Fruit fly (Drosophila melanogaster): ENCODE results near the gene CG11975.

The CG11975 gene

dm6 chr3R:9019689-9020138 lies 26.7 kb downstream of the CG11975 start, which contains the start of gene tgo:
Gene tgo (minus strand): TSS chr3R:9020022.
- TF ChIP-seq Hr38 (GFP tag; optimal IDR thresholded peaks at IDR 0.05) = no peak
- peak; percentile 87 for TF ChIP-seq fkh (GFP tag; optimal IDR thresholded peaks at IDR 0.05)
- no peak for TF ChIP-seq fd59A (GFP tag; optimal IDR thresholded peaks at IDR 0.05)
- no peak for TF ChIP-seq Sox14 (GFP tag; optimal IDR thresholded peaks at IDR 0.05)
- no peak for TF ChIP-seq topi (GFP tag; optimal IDR thresholded peaks at IDR 0.05)
- no peak for TF ChIP-seq spab (GFP tag; optimal IDR thresholded peaks at IDR 0.05)
- peak; percentile 9 for TF ChIP-seq CG3032 (tag; optimal IDR thresholded peaks at IDR 0.05)
- TF ChIP-seq CG9139 (GFP tag; optimal IDR thresholded peaks at IDR 0.05) = no peak
- peak; percentile 40 for TF ChIP-seq CG6854 (GFP tag; optimal IDR thresholded peaks at IDR 0.05)
- no peak for TF ChIP-seq Gug (GFP tag; IDR thresholded peaks at IDR 0.05)

dm6 chr3R:9023934-9024333 lies 30.9 kb downstream of the CG11975 start:
- TF ChIP-seq Ets21C (GFP tag; optimal IDR thresholded peaks at IDR 0.05) = no peak
- no peak for TF ChIP-seq Eip93F (GFP tag; optimal IDR thresholded peaks at IDR 0.05)
- TF ChIP-seq Ets96B (tag; optimal IDR thresholded peaks at IDR 0.05) = no peak
- TF ChIP-seq CG8319 (GFP tag; optimal IDR thresholded peaks at IDR 0.05) = no peak
- TF ChIP-seq CG32006 (GFP tag; optimal IDR thresholded peaks at IDR 0.05) = no peak

dm6 chr3R:9024835-9025510 lies 31.9 kb downstream of the CG11975 start:
- TF ChIP-seq topi (GFP tag; optimal IDR thresholded peaks at IDR 0.05) = no peak
- no peak for TF ChIP-seq CG11902 (GFP tag; optimal IDR thresholded peaks at IDR 0.05)
- TF ChIP-seq CG6808 (GFP tag; optimal IDR thresholded peaks at IDR 0.05) = no peak
- TF ChIP-seq Ets21C (GFP tag; optimal IDR thresholded peaks at IDR 0.05) = no peak
- TF ChIP-seq CG7368 (GFP tag; optimal IDR thresholded peaks at IDR 0.05) = no peak
- no peak for TF ChIP-seq vri (GFP tag; optimal IDR thresholded peaks at IDR 0.05)
- no peak for TF ChIP-seq Hr39 (GFP tag; optimal IDR thresholded peaks at IDR 0.05)
- no peak for TF ChIP-seq Hr38 (GFP tag; optimal IDR thresholded peaks at IDR 0.05)
- no peak for TF ChIP-seq Sox14 (GFP tag; optimal IDR thresholded peaks at IDR 0.05)
- TF ChIP-seq cyc (GFP tag; optimal IDR thresholded peaks at IDR 0.05) = no peak
- no peak for TF ChIP-seq fd59A (GFP tag; optimal IDR thresholded peaks at IDR 0.05)

dm6 chr3R:9027082-9027481 lies 34.0 kb downstream of the CG11975 start:
- no peak for TF ChIP-seq cyc (GFP tag; optimal IDR thresholded peaks at IDR 0.05)
- TF ChIP-seq CG6792 (GFP tag; optimal IDR thresholded peaks at IDR 0.05) = no peak
- no peak for TF ChIP-seq CG10631 (GFP tag; optimal IDR thresholded peaks at IDR 0.05)
- no peak for TF ChIP-seq CG15336 (GFP tag; IDR thresholded peaks at IDR 0.05)
- no peak for TF ChIP-seq Ets96B (tag; optimal IDR thresholded peaks at IDR 0.05)
- TF ChIP-seq CG6808 (GFP tag; optimal IDR thresholded peaks at IDR 0.05) = no peak
- TF ChIP-seq ss (GFP tag; optimal IDR thresholded peaks at IDR 0.05) = no peak
- no peak for TF ChIP-seq CG11294 (GFP tag; IDR thresholded peaks at IDR 0.05)
- TF ChIP-seq Smox (GFP tag; optimal IDR thresholded peaks at IDR 0.05) = no peak
- TF ChIP-seq eg (GFP tag; IDR thresholded peaks at IDR 0.05) = no peak
- TF ChIP-seq Hr38 (GFP tag; optimal IDR thresholded peaks at IDR 0.05) = no peak
- TF ChIP-seq Ets21C (GFP tag; optimal IDR thresholded peaks at IDR 0.05) = no peak
- no peak for TF ChIP-seq CG1621 (tag; optimal IDR thresholded peaks at IDR 0.05)
- TF ChIP-seq CG16779 (tag; optimal IDR thresholded peaks at IDR 0.05) = no peak
- TF ChIP-seq pdm3 (GFP tag; optimal IDR thresholded peaks at IDR 0.05) = no peak
- TF ChIP-seq Eip75B (GFP tag; optimal IDR thresholded peaks at IDR 0.05) = no peak
- no peak for TF ChIP-seq fd85E (GFP tag; optimal IDR thresholded peaks at IDR 0.05)
- TF ChIP-seq CG11902 (GFP tag; optimal IDR thresholded peaks at IDR 0.05) = no peak
- no peak for TF ChIP-seq Eip78C (GFP tag)

Measured in whole organism, prepupa.